Worm (Caenorhabditis elegans) whole organism, L2 larva: ENCODE measurements around the gene acs-22.

ENCODE experiments used
- ama-1 ChIP-seq: fragments of 150-350 bp; optimal IDR thresholded peaks from 2 replicates; lab custom pipeline; 2018; ENCODE audit warnings: inconsistent platforms
- lin-13 ChIP-seq: fragments of 150-350 bp; optimal IDR thresholded peaks from 2 replicates; lab custom pipeline; 2014; ENCODE audit warnings: missing biosample characterization, missing genetic modification reagents, missing genetic modification characterization
- nhr-10 ChIP-seq: sonication (generic microtip); optimal IDR thresholded peaks from 2 replicates; lab custom pipeline; 2017; ENCODE audit warnings: missing biosample characterization, missing genetic modification characterization
- nhr-11 ChIP-seq: fragments of 150-350 bp; optimal IDR thresholded peaks from 2 replicates; lab custom pipeline; 2014; ENCODE audit warnings: missing biosample characterization, missing genetic modification characterization
- sem-4 ChIP-seq: fragments of 150-350 bp; optimal IDR thresholded peaks from 2 replicates; lab custom pipeline; 2014; ENCODE audit warnings: missing biosample characterization, missing genetic modification reagents, missing genetic modification characterization
- unc-39 ChIP-seq: fragments of 150-350 bp; optimal IDR thresholded peaks from 2 replicates; lab custom pipeline; 2014; ENCODE audit warnings: missing biosample characterization, missing genetic modification characterization
- unc-62 ChIP-seq: fragments of 150-350 bp; optimal IDR thresholded peaks from 2 replicates; lab custom pipeline; 2014; ENCODE audit warnings: missing biosample characterization, missing genetic modification reagents, missing genetic modification characterization

DNA sequence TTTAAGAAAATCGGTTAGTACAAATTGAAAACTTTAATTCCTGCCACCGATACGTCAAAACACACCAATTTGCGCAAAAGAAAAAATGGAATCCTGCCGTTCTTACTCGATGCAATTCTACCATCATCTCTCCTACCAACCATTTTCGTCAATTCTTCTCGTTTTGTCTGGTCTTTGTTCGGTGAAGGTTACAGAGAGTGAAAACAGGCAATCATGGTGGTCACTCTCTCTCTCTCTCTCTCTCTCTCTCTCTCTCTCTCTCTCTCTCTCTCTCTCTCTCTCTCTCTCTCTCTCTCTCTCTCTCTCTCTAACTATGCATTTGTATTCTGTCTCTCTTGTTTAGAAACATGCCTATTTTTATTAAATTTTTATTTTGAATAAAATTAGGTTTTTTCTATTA, 48.8 kb upstream of the acs-22 start:
- TF ChIP-seq unc-62 (no peak), nhr-11 (tag; lab: Kevin White, UChicago) (no peak), sem-4 (tag; lab: Kevin White, UChicago) (no peak), lin-13 (GFP tag; lab: Kevin White, UChicago) (no peak), nhr-10 (tag; lab: Kevin White, UChicago) (no peak), unc-39 (tag; lab: Kevin White, UChicago) (no peak), ama-1 (lab: Kevin White, UChicago) (no peak)
